Fruit fly (Drosophila melanogaster) whole organism, wandering third instar larva: ENCODE data around the gene CG45089.

Source experiments
- Abd-B ChIP-seq: fragments of >200 bp; optimal IDR thresholded peaks from 2 replicates; lab custom pipeline; 2017; ENCODE audit warnings: missing biosample characterization, missing genetic modification characterization
- CG32264 ChIP-seq: fragments of 200-800 bp; sonication (Bioruptor generic); optimal IDR thresholded peaks from 2 replicates; lab custom pipeline; 2016; ENCODE audit warnings: missing biosample characterization, missing genetic modification characterization
- CG9705 ChIP-seq: fragments of 200-800 bp; sonication (Bioruptor generic); optimal IDR thresholded peaks from 2 replicates; lab custom pipeline; 2018; ENCODE audit warnings: missing biosample characterization, mild to moderate bottlenecking, missing genetic modification characterization
- CrebA ChIP-seq: fragments of 200-800 bp; sonication (Bioruptor generic); optimal IDR thresholded peaks from 2 replicates; lab custom pipeline; 2016; ENCODE audit warnings: missing biosample characterization, mild to moderate bottlenecking, missing genetic modification characterization, borderline replicate concordance
- Dfd ChIP-seq: fragments of >200 bp; optimal IDR thresholded peaks from 2 replicates; lab custom pipeline; 2017; ENCODE audit warnings: missing biosample characterization, missing genetic modification characterization
- Dif ChIP-seq: fragments of 200-275, 200-300 bp; sonication (Bioruptor generic); optimal IDR thresholded peaks from 2 replicates; lab custom pipeline; 2018; ENCODE audit warnings: missing biosample characterization, missing genetic modification characterization; ENCODE audit not compliant: partially characterized antibody
- GATAd ChIP-seq: sonication (Bioruptor generic); optimal IDR thresholded peaks from 2 replicates; lab custom pipeline; 2016; ENCODE audit warnings: missing biosample characterization, missing genetic modification characterization
- HLH106 ChIP-seq: fragments of 200-800 bp; optimal IDR thresholded peaks from 3 replicates; lab custom pipeline; 2019; ENCODE audit warnings: missing biosample characterization, mild to moderate bottlenecking, missing genetic modification characterization, moderate library complexity
- Hnf4 ChIP-seq: fragments of 200-800 bp; sonication (Bioruptor generic); optimal IDR thresholded peaks from 2 replicates; lab custom pipeline; 2016; ENCODE audit warnings: missing biosample characterization, mild to moderate bottlenecking, missing genetic modification characterization
- Hr78 ChIP-seq: fragments of >200 bp; optimal IDR thresholded peaks from 2 replicates; lab custom pipeline; 2017; ENCODE audit warnings: missing biosample characterization, missing genetic modification characterization
- Hr83 ChIP-seq: fragments of 200-300 bp; sonication (Bioruptor generic); optimal IDR thresholded peaks from 2 replicates; lab custom pipeline; 2016; ENCODE audit warnings: missing biosample characterization, mild to moderate bottlenecking, missing genetic modification characterization, moderate library complexity; ENCODE audit not compliant: poor library complexity, severe bottlenecking
- Jra ChIP-seq: sonication (Bioruptor generic); optimal IDR thresholded peaks from 2 replicates; lab custom pipeline; 2016; ENCODE audit warnings: missing biosample characterization, missing genetic modification characterization
- Mio ChIP-seq: sonication (Bioruptor generic); optimal IDR thresholded peaks from 2 replicates; lab custom pipeline; 2016; ENCODE audit warnings: missing biosample characterization, missing genetic modification characterization
- Myc ChIP-seq: fragments of >200 bp; optimal IDR thresholded peaks from 2 replicates; lab custom pipeline; 2017
- N ChIP-seq: fragments of >200 bp; optimal IDR thresholded peaks from 2 replicates; lab custom pipeline; 2018; ENCODE audit warnings: missing biosample characterization, missing external identifiers, missing genetic modification characterization
- OdsH ChIP-seq: fragments of 200-800 bp; sonication (Bioruptor generic); optimal IDR thresholded peaks from 2 replicates; lab custom pipeline; 2016; ENCODE audit warnings: missing biosample characterization, mild to moderate bottlenecking, missing genetic modification characterization
- Rel ChIP-seq, 2 experiments: fragments of 200-800 bp; sonication (Bioruptor generic) in 1 of 2; optimal IDR thresholded peaks; 2 replicates in 1 of 2; 3 replicates in 1 of 2; lab custom pipeline; 2016 to 2019; ENCODE audit warnings: mild to moderate bottlenecking in 2 of 2, missing biosample characterization in 2 of 2, missing genetic modification characterization in 2 of 2, moderate library complexity in 1 of 2
- Sp1 ChIP-seq: fragments of 200-800 bp; sonication (Bioruptor generic); optimal IDR thresholded peaks from 3 replicates; lab custom pipeline; 2019; ENCODE audit warnings: missing biosample characterization, mild to moderate bottlenecking, missing genetic modification characterization, moderate library complexity
- Vsx2 ChIP-seq: fragments of 200-300, 225-300 bp; sonication (Bioruptor generic); optimal IDR thresholded peaks from 2 replicates; lab custom pipeline; 2018; ENCODE audit warnings: missing biosample characterization, missing genetic modification characterization; ENCODE audit not compliant: partially characterized antibody
- br ChIP-seq: fragments of 200-800 bp; sonication (Bioruptor generic); optimal IDR thresholded peaks from 2 replicates; lab custom pipeline; 2016; ENCODE audit warnings: missing biosample characterization, missing genetic modification characterization
- brk ChIP-seq: fragments of 200-800 bp; sonication (Bioruptor generic); optimal IDR thresholded peaks from 2 replicates; lab custom pipeline; 2016; ENCODE audit warnings: missing biosample characterization, mild to moderate bottlenecking, missing genetic modification characterization
- dl ChIP-seq, 2 experiments: fragments of 175-275, 200-275 bp in 1 of 2; fragments of 200-275 bp in 1 of 2; sonication (Bioruptor generic); optimal IDR thresholded peaks; lab custom pipeline; 2018; ENCODE audit warnings: mild to moderate bottlenecking in 2 of 2, missing biosample characterization in 2 of 2, missing genetic modification characterization in 2 of 2, moderate library complexity in 2 of 2; ENCODE audit not compliant: partially characterized antibody in 2 of 2, insufficient read depth in 1 of 2
- dmrt93B ChIP-seq: fragments of 200-800 bp; sonication (Bioruptor generic); optimal IDR thresholded peaks from 2 replicates; lab custom pipeline; 2018; ENCODE audit warnings: missing biosample characterization, mild to moderate bottlenecking, missing genetic modification characterization
- dsf ChIP-seq: sonication (Bioruptor generic); optimal IDR thresholded peaks from 2 replicates; lab custom pipeline; 2016; ENCODE audit warnings: missing biosample characterization, missing genetic modification characterization, borderline replicate concordance
- ey ChIP-seq: fragments of 200-800 bp; sonication (Bioruptor generic); optimal IDR thresholded peaks from 2 replicates; lab custom pipeline; 2016; ENCODE audit warnings: missing biosample characterization, missing genetic modification characterization
- foxo ChIP-seq, 2 experiments: fragments of 200-800 bp; sonication (Bioruptor generic); optimal IDR thresholded peaks; 2 replicates in 1 of 2; 3 replicates in 1 of 2; lab custom pipeline; 2016 to 2017; ENCODE audit warnings: missing biosample characterization in 2 of 2, missing genetic modification characterization in 2 of 2
- fru ChIP-seq: fragments of 200-800 bp; sonication (Bioruptor generic); optimal IDR thresholded peaks from 3 replicates; lab custom pipeline; 2016; ENCODE audit warnings: missing biosample characterization, mild to moderate bottlenecking, missing genetic modification characterization
- h ChIP-seq: fragments of 200-800 bp; sonication (Bioruptor generic); optimal IDR thresholded peaks from 3 replicates; lab custom pipeline; 2016; ENCODE audit warnings: missing biosample characterization, mild to moderate bottlenecking, missing genetic modification characterization
- jim ChIP-seq: fragments of 175-275, 200-325 bp; sonication (Bioruptor generic); optimal IDR thresholded peaks from 2 replicates; lab custom pipeline; 2016; ENCODE audit warnings: missing biosample characterization, mild to moderate bottlenecking, missing genetic modification characterization
- lola ChIP-seq: fragments of >200 bp; optimal IDR thresholded peaks from 2 replicates; lab custom pipeline; 2017; ENCODE audit warnings: missing biosample characterization, missing genetic modification characterization
- pan ChIP-seq: fragments of >200 bp; optimal IDR thresholded peaks from 2 replicates; lab custom pipeline; 2017
- psq ChIP-seq: fragments of 200-800 bp; sonication (Bioruptor generic); optimal IDR thresholded peaks from 3 replicates; lab custom pipeline; 2017; ENCODE audit warnings: missing biosample characterization, mild to moderate bottlenecking, missing genetic modification characterization, moderate library complexity
- rgr ChIP-seq: fragments of 200-800 bp; sonication (Bioruptor generic); optimal IDR thresholded peaks from 3 replicates; lab custom pipeline; 2016; ENCODE audit warnings: missing biosample characterization, mild to moderate bottlenecking, missing genetic modification characterization
- sage ChIP-seq: fragments of 200-800 bp; sonication (Bioruptor generic); optimal IDR thresholded peaks from 2 replicates; lab custom pipeline; 2016; ENCODE audit warnings: missing biosample characterization, mild to moderate bottlenecking, missing genetic modification characterization
- sv ChIP-seq: fragments of 200-800 bp; sonication (Bioruptor generic); optimal IDR thresholded peaks from 3 replicates; lab custom pipeline; 2016; ENCODE audit warnings: missing biosample characterization, missing genetic modification characterization
- tai ChIP-seq: sonication (Bioruptor generic); optimal IDR thresholded peaks from 2 replicates; lab custom pipeline; 2016; ENCODE audit warnings: missing biosample characterization, missing genetic modification characterization
- usp ChIP-seq: fragments of >200 bp; optimal IDR thresholded peaks from 2 replicates; lab custom pipeline; 2017; ENCODE audit warnings: missing biosample characterization, missing genetic modification characterization
- woc ChIP-seq: sonication (Bioruptor generic); optimal IDR thresholded peaks from 2 replicates; lab custom pipeline; 2016; ENCODE audit warnings: missing biosample characterization, mild to moderate bottlenecking, missing genetic modification characterization

Gene CG45089

DNA sequence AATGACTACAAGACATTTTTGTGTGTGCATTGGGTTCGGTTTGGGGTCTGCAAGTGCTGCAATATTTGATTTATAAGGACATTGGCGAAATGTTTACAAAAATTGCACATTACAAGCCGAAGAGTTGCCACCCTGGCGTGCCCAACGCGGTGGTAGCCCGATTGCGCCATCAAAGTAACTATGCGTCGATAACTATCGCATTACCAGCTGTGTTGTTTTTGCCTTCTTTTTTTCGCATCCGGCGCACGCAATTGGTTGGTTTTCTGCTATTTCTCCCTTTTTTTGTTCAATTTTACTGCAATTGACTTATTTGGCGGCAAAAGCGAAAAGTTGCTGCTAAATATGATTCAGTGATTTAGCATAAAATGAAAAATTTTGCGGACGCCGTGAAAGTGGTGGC is 41.1 kb upstream of the CG45089 start, which contains the start of gene RpS14b:
Gene RpS14b (plus strand): TSS at position 220 of the 400 bp plus-strand sequence.
- TF ChIP-seq fru (GFP tag; lab: Kevin White, UChicago) (peak; percentile 50), Rel (GFP tag; optimal IDR thresholded peaks at IDR 0.05; lab: Kevin White, UChicago) (no peak), Rel (tag; optimal IDR thresholded peaks at IDR 0.05; lab: Kevin White, UChicago) (peak; percentile 76), ey (GFP tag; lab: Kevin White, UChicago) (peak; percentile 21), woc (no peak), Dfd (no peak), CrebA (no peak), brk (GFP tag; lab: Kevin White, UChicago) (no peak), foxo (GFP tag; optimal IDR thresholded peaks at IDR 0.05; lab: Kevin White, UChicago) (peak in 1 of 2 experiments; percentile 67), psq (peak; percentile 53), br (GFP tag; lab: Kevin White, UChicago) (peak; percentile 69), Sp1 (GFP tag; lab: Kevin White, UChicago) (peak; percentile 74), Dif (GFP tag; lab: Kevin White, UChicago) (no peak), Hnf4 (GFP tag; lab: Kevin White, UChicago) (peak; percentile 77), sv (GFP tag; lab: Kevin White, UChicago) (peak; percentile 51), CG9705 (peak; percentile 49), h (GFP tag; lab: Kevin White, UChicago) (peak; percentile 71), OdsH (GFP tag; lab: Kevin White, UChicago) (peak; percentile 46), Jra (GFP tag; lab: Kevin White, UChicago) (peak; percentile 76), Mio (GFP tag; lab: Kevin White, UChicago) (no peak), Hr78 (GFP tag; lab: Kevin White, UChicago) (no peak), HLH106 (tag; lab: Kevin White, UChicago) (peak; percentile 50), lola (GFP tag; lab: Kevin White, UChicago) (no peak), pan (no peak), dsf (GFP tag; lab: Kevin White, UChicago) (peak; percentile 58), dmrt93B (GFP tag; lab: Kevin White, UChicago) (peak; percentile 66), dl (GFP tag; optimal IDR thresholded peaks at IDR 0.05; lab: Kevin White, UChicago; ENCODE audit: insufficient read depth in 1 of 2, partially characterized antibody in 2 of 2) (no peak), Hr83 (GFP tag; lab: Kevin White, UChicago) (peak; percentile 92), sage (GFP tag; lab: Kevin White, UChicago) (peak; percentile 27), Vsx2 (no peak), N (GFP tag; lab: Kevin White, UChicago) (no peak), CG32264 (GFP tag; lab: Kevin White, UChicago) (peak; percentile 30), usp (no peak), GATAd (no peak), jim (GFP tag; lab: Kevin White, UChicago) (peak; percentile 27), Abd-B (no peak), rgr (peak; percentile 81), Myc (lab: Kevin White, UChicago) (no peak), tai (no peak)

DNA sequence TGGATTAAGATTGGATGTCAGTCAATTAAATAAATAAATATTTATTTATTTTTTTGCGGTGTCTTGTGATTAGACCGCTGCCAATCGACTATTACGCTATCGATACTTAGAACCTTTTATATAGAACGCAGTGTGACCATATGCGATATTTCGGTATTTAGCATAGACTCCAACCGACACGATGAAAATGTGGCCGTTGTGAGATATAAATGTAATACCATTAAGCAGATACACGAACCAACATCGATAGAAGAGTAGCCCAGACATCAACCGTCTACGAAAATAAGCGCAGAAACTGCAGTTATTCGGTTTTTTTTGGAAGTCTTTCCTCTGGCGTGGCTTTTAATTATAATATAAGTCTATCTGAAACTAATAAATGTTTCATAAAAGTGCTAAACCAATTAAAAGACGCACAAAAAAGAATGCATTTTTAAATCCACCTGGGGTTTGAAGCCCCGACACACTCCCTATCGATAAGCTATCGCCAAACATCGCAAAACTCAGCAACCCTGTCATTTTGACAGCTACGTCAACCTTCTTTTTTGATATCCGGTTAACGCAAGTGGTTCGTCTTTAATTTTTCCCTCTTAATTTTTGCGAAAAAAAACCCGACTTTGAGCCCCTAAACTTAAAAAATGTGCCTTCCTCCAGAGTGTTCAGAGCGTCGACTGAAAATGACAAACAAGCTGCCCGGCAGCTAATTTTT is 39.8 kb upstream of the CG45089 start, which contains the start of the genes Dhdds and RpS14a:
Gene Dhdds (minus strand): TSS at position 142 of the 706 bp plus-strand sequence.
Gene RpS14a (plus strand): TSS at position 533 of the 706 bp plus-strand sequence.
- no peak for TF ChIP-seq tai
- no peak for TF ChIP-seq dl (GFP tag; optimal IDR thresholded peaks at IDR 0.05; lab: Kevin White, UChicago; ENCODE audit: insufficient read depth in 1 of 2, partially characterized antibody in 2 of 2)
- peak; percentile 44 for TF ChIP-seq Hr83 (GFP tag; lab: Kevin White, UChicago)
- no peak for TF ChIP-seq jim (GFP tag; lab: Kevin White, UChicago)
- no peak for TF ChIP-seq dsf (GFP tag; lab: Kevin White, UChicago)
- no peak for TF ChIP-seq Dfd
- TF ChIP-seq CG32264 (GFP tag; lab: Kevin White, UChicago), result no peak
- TF ChIP-seq ey (GFP tag; lab: Kevin White, UChicago), result no peak
- no peak for TF ChIP-seq N (GFP tag; lab: Kevin White, UChicago)
- TF ChIP-seq CrebA, result no peak
- TF ChIP-seq psq, result peak; percentile 37
- TF ChIP-seq foxo (GFP tag; optimal IDR thresholded peaks at IDR 0.05; lab: Kevin White, UChicago), result peak in 1 of 2 experiments; percentile 34
- no peak for TF ChIP-seq pan
- no peak for TF ChIP-seq Hr78 (GFP tag; lab: Kevin White, UChicago)
- peak; percentile 12 for TF ChIP-seq sage (GFP tag; lab: Kevin White, UChicago)
- TF ChIP-seq lola (GFP tag; lab: Kevin White, UChicago), result no peak
- TF ChIP-seq sv (GFP tag; lab: Kevin White, UChicago), result peak; percentile 39
- TF ChIP-seq Sp1 (GFP tag; lab: Kevin White, UChicago), result peak; percentile 66
- TF ChIP-seq Abd-B, result no peak
- TF ChIP-seq brk (GFP tag; lab: Kevin White, UChicago), result peak; percentile 65
- TF ChIP-seq dmrt93B (GFP tag; lab: Kevin White, UChicago), result peak; percentile 81
- no peak for TF ChIP-seq Dif (GFP tag; lab: Kevin White, UChicago)
- TF ChIP-seq GATAd, result no peak
- peak; percentile 50 for TF ChIP-seq CG9705
- TF ChIP-seq woc, result peak; percentile 4
- no peak for TF ChIP-seq Jra (GFP tag; lab: Kevin White, UChicago)
- TF ChIP-seq OdsH (GFP tag; lab: Kevin White, UChicago), result peak; percentile 39
- TF ChIP-seq fru (GFP tag; lab: Kevin White, UChicago), result peak; percentile 42
- TF ChIP-seq Hnf4 (GFP tag; lab: Kevin White, UChicago), result peak; percentile 10
- TF ChIP-seq Rel (GFP tag; optimal IDR thresholded peaks at IDR 0.05; lab: Kevin White, UChicago), result no peak
- TF ChIP-seq Rel (tag; optimal IDR thresholded peaks at IDR 0.05; lab: Kevin White, UChicago), result peak; percentile 0
- peak; percentile 46 for TF ChIP-seq h (GFP tag; lab: Kevin White, UChicago)
- no peak for TF ChIP-seq Vsx2
- TF ChIP-seq Myc (lab: Kevin White, UChicago), result peak; percentile 60
- peak; percentile 69 for TF ChIP-seq rgr
- TF ChIP-seq Mio (GFP tag; lab: Kevin White, UChicago), result no peak
- peak; percentile 38 for TF ChIP-seq HLH106 (tag; lab: Kevin White, UChicago)
- peak; percentile 48 for TF ChIP-seq br (GFP tag; lab: Kevin White, UChicago)
- TF ChIP-seq usp, result no peak
